Worm (Caenorhabditis elegans): Measurements from ENCODE around the gene B0244.9.

ce11 chrIII:5748360-5748759 lies 17.5 kb upstream of the B0244.9 start:
- TF ChIP-seq ceh-82 (tag; optimal IDR thresholded peaks at IDR 0.05), result no peak
- no peak for TF ChIP-seq nhr-25 (tag; optimal IDR thresholded peaks at IDR 0.05; ENCODE audit: borderline replicate concordance, insufficient read depth)
- no peak for TF ChIP-seq dve-1 (tag; optimal IDR thresholded peaks at IDR 0.05; ENCODE audit: insufficient read depth)
- TF ChIP-seq lsy-2 (tag; optimal IDR thresholded peaks at IDR 0.05), result no peak

Data from whole organism, L4 larva.